Worm (Caenorhabditis elegans) whole organism, mixed stage, embryonic: Measurements from ENCODE around the gene T28A8.4.
"Not testable (repeated sequence)": the region's sequence is repeated elsewhere in the genome, so short reads cannot be mapped to it uniquely, and the experiment has no call there.

Experiments used
- M03D4.4 ChIP-seq: sonication (generic microtip); optimal IDR thresholded peaks from 2 replicates; lab custom pipeline; 2017; ENCODE audit warnings: mild to moderate bottlenecking, missing genetic modification characterization, missing compliant biosample characterization
- bed-3 ChIP-seq: fragments of 200-800 bp; sonication (Bioruptor generic); optimal IDR thresholded peaks from 3 replicates; lab custom pipeline; 2018; ENCODE audit warnings: mild to moderate bottlenecking, missing genetic modification characterization, moderate library complexity, missing compliant biosample characterization
- ceh-39 ChIP-seq: fragments of 150-350 bp; optimal IDR thresholded peaks from 2 replicates; lab custom pipeline; 2014; ENCODE audit warnings: missing biosample characterization, missing genetic modification characterization
- ceh-43 ChIP-seq: fragments of 200-800 bp; sonication (Bioruptor generic); optimal IDR thresholded peaks from 2 replicates; lab custom pipeline; 2018; ENCODE audit warnings: mild to moderate bottlenecking, missing genetic modification characterization, moderate library complexity, missing compliant biosample characterization
- ces-1 ChIP-seq: fragments of 150-350 bp; optimal IDR thresholded peaks from 2 replicates; lab custom pipeline; 2014; ENCODE audit warnings: missing biosample characterization, missing genetic modification reagents, missing genetic modification characterization
- cnd-1 ChIP-seq: fragments of 200-800 bp; sonication (Bioruptor generic); optimal IDR thresholded peaks from 2 replicates; lab custom pipeline; 2018; ENCODE audit warnings: mild to moderate bottlenecking, missing genetic modification characterization, missing compliant biosample characterization
- drap-1 ChIP-seq: fragments of 200-800 bp; sonication (Bioruptor generic); optimal IDR thresholded peaks from 3 replicates; lab custom pipeline; 2018; ENCODE audit warnings: mild to moderate bottlenecking, missing genetic modification characterization, missing compliant biosample characterization
- elt-1 ChIP-seq: sonication (generic microtip); optimal IDR thresholded peaks from 2 replicates; lab custom pipeline; 2017; ENCODE audit warnings: missing genetic modification characterization, mild to moderate bottlenecking, missing compliant biosample characterization, antibody characterized with exemption, moderate library complexity, borderline replicate concordance; ENCODE audit not compliant: insufficient read depth
- flh-1 ChIP-seq: fragments of 200-800 bp; sonication (Bioruptor generic); optimal IDR thresholded peaks from 2 replicates; lab custom pipeline; 2018; ENCODE audit warnings: mild to moderate bottlenecking, missing genetic modification characterization, moderate library complexity, missing compliant biosample characterization
- ham-2 ChIP-seq: fragments of 200-800 bp; sonication (Bioruptor generic); optimal IDR thresholded peaks from 2 replicates; lab custom pipeline; 2018; ENCODE audit warnings: mild to moderate bottlenecking, missing genetic modification characterization, missing compliant biosample characterization
- hlh-1 ChIP-seq: fragments of 150-350 bp; optimal IDR thresholded peaks from 2 replicates; lab custom pipeline; 2014; ENCODE audit warnings: missing biosample characterization, missing genetic modification reagents, missing genetic modification characterization
- lin-13 ChIP-seq: fragments of 150-350 bp; optimal IDR thresholded peaks from 2 replicates; lab custom pipeline; 2014; ENCODE audit warnings: missing biosample characterization, missing genetic modification characterization
- lsy-2 ChIP-seq: fragments of 150-350 bp; optimal IDR thresholded peaks from 2 replicates; lab custom pipeline; 2014; ENCODE audit warnings: missing biosample characterization, missing genetic modification characterization
- mab-5 ChIP-seq: fragments of 150-350 bp; optimal IDR thresholded peaks from 2 replicates; lab custom pipeline; 2014; ENCODE audit warnings: missing biosample characterization, missing genetic modification characterization
- mep-1 ChIP-seq: fragments of 150-350 bp; optimal IDR thresholded peaks from 2 replicates; lab custom pipeline; 2017; ENCODE audit warnings: missing biosample characterization, missing genetic modification reagents, missing genetic modification characterization, inconsistent platforms
- mls-2 ChIP-seq: sonication (generic microtip); optimal IDR thresholded peaks from 2 replicates; lab custom pipeline; 2016; ENCODE audit warnings: mild to moderate bottlenecking, missing genetic modification characterization, moderate library complexity, missing compliant biosample characterization
- nhr-12 ChIP-seq: fragments of 150-350 bp; optimal IDR thresholded peaks from 2 replicates; lab custom pipeline; 2014; ENCODE audit warnings: missing biosample characterization, missing genetic modification characterization
- nhr-2 ChIP-seq: fragments of 150-350 bp; optimal IDR thresholded peaks from 2 replicates; lab custom pipeline; 2014; ENCODE audit warnings: missing biosample characterization, missing genetic modification characterization
- nhr-237 ChIP-seq: fragments of 150-350 bp; optimal IDR thresholded peaks from 2 replicates; lab custom pipeline; 2014; ENCODE audit warnings: missing biosample characterization, missing genetic modification characterization
- nhr-76 ChIP-seq: sonication (generic microtip); optimal IDR thresholded peaks from 2 replicates; lab custom pipeline; 2017; ENCODE audit warnings: missing biosample characterization, missing genetic modification characterization
- pha-4 ChIP-seq: fragments of 150-350 bp; optimal IDR thresholded peaks from 2 replicates; lab custom pipeline; 2018; ENCODE audit warnings: missing biosample characterization, missing genetic modification reagents, missing genetic modification characterization
- snpc-4 ChIP-seq: fragments of 150-350 bp; optimal IDR thresholded peaks from 2 replicates; lab custom pipeline; 2014; ENCODE audit warnings: missing biosample characterization, missing genetic modification characterization
- sptf-1 ChIP-seq: sonication (generic microtip); optimal IDR thresholded peaks from 2 replicates; lab custom pipeline; 2017; ENCODE audit warnings: mild to moderate bottlenecking, missing genetic modification characterization, moderate library complexity, missing compliant biosample characterization
- tbx-8 ChIP-seq: fragments of 200-800 bp; sonication (Bioruptor generic); optimal IDR thresholded peaks from 2 replicates; lab custom pipeline; 2018; ENCODE audit warnings: mild to moderate bottlenecking, missing genetic modification characterization, moderate library complexity, missing compliant biosample characterization
- unc-120 ChIP-seq: sonication (generic microtip); optimal IDR thresholded peaks from 2 replicates; lab custom pipeline; 2017; ENCODE audit warnings: missing genetic modification characterization, missing compliant biosample characterization; ENCODE audit not compliant: poor library complexity, severe bottlenecking
- unc-39 ChIP-seq: fragments of 150-350 bp; optimal IDR thresholded peaks from 2 replicates; lab custom pipeline; 2014; ENCODE audit warnings: missing biosample characterization, missing genetic modification characterization
- unc-62 ChIP-seq: fragments of 150-350 bp; optimal IDR thresholded peaks from 2 replicates; lab custom pipeline; 2014; ENCODE audit warnings: missing biosample characterization, missing genetic modification reagents, missing genetic modification characterization
- zip-8 ChIP-seq: fragments of 150-350 bp; optimal IDR thresholded peaks from 2 replicates; lab custom pipeline; 2014; ENCODE audit warnings: missing biosample characterization, missing genetic modification characterization
- ztf-11 ChIP-seq: fragments of 150-350 bp; optimal IDR thresholded peaks from 2 replicates; lab custom pipeline; 2014; ENCODE audit warnings: missing biosample characterization, missing genetic modification characterization

The T28A8.4 gene

DNA sequence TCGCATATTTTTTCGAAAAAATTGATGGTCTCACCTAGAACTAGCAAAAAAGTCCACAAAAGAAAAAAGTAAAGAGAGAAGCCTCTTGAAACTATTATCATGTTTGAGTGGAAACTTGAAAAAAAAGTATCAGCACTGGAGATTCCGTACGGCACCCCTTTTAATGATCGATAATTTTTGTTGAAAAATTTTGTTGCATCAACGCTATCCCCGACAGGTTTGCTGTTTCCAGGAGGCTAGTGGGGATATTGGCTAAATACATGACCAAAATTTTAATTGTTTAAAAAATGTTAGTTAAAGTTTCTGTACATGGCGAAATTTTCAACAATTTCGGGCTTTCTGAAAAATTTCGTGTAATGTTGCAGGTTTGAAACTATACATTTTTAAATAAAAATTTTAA lies 7.9 kb upstream of the T28A8.4 start, which contains the start of gene T28A8.2:
Gene T28A8.2, minus strand, starts transcription at position 101 of the 400 bp plus-strand sequence.
- no peak for TF ChIP-seq bed-3 (GFP tag; lab: Kevin White, UChicago)

DNA sequence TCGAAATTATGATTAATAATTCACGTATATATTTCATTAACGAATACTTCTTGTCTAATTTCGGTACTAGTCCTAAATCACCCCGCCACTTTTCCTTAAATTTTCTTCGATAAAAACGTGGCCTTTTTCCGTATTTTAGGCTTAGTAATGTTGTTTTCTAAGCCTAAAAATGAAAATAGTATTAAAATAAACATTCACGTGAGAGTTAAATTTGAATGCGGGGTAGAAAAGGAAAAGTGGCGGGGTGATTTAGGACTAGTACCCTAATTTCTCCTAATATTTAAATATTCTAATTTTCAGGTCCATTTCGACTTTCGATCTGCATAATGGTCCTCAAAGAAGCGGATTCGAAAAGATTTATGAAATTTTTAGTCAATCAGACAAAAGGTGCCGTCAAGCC lies 4.6 kb upstream of the T28A8.4 start, which contains the start of gene T28A8.6:
Gene T28A8.6, plus strand, starts transcription at position 301 of the 400 bp plus-strand sequence.
- TF ChIP-seq ham-2 (GFP tag; lab: Kevin White, UChicago); M03D4.4 (tag; lab: Kevin White, UChicago); nhr-76: not testable (repeated sequence)
- TF ChIP-seq, all 35 proteins: peak for 0; not testable (repeated sequence) for 35

DNA sequence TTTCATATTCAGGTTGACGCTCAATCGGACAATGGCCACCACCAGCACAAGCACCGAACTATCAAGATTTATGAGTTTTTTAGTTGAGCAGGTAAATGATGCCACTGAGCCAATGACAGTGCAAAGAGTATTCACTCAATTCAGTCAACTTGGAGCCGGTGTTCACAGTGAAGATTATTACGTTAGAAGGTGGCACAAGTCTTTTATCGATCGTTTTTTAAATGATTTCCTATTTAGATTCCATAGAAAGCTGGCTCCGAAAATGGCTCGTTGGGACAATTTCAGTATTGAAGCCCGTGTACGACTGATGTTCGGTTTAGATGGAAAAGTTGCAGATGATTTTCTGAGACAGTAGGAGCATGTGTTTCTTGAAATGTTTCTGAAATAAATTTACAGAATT lies 1.9 kb upstream of the T28A8.4 start, which contains the start of gene T28A8.5:
Gene T28A8.5, plus strand, starts transcription at position 32 of the 400 bp plus-strand sequence.
- no peak for TF ChIP-seq lsy-2 (tag; lab: Kevin White, UChicago)
- TF ChIP-seq nhr-76: no peak
- no peak for TF ChIP-seq bed-3 (GFP tag; lab: Kevin White, UChicago)
- no peak for TF ChIP-seq unc-62 (GFP tag; lab: Kevin White, UChicago)
- TF ChIP-seq hlh-1: no peak

DNA sequence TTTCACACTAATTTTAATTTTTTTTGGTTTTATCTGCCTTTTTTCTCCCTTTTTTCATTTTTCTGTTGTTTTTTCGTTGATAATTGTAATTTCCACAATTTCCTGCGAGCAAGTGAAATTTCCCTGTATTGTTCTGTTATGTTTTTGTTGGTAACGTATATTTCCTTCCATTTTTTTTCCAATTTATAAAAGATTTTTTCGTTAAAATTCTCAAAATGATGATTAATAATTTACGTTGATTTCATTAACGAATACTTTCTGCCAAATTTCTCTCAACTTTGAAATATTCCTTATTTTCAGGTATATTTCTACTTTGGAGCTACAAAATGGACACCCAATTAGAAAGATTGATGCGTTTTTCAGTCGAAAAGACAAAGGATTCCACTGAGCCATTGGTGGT lies 966 bp upstream of the T28A8.4 start, which contains the start of gene T28A8.8:
Gene T28A8.8, plus strand, starts transcription at position 301 of the 400 bp plus-strand sequence.
- no peak for TF ChIP-seq M03D4.4 (tag; lab: Kevin White, UChicago)
- no peak for TF ChIP-seq flh-1 (GFP tag; lab: Kevin White, UChicago)
- TF ChIP-seq nhr-237: no peak
- no peak for TF ChIP-seq ceh-39 (tag; lab: Kevin White, UChicago)
- TF ChIP-seq lin-13 (tag; lab: Kevin White, UChicago): no peak
- TF ChIP-seq ceh-43: no peak
- TF ChIP-seq unc-120 (tag; lab: Kevin White, UChicago): no peak
- TF ChIP-seq mep-1 (tag; lab: Kevin White, UChicago): no peak

DNA sequence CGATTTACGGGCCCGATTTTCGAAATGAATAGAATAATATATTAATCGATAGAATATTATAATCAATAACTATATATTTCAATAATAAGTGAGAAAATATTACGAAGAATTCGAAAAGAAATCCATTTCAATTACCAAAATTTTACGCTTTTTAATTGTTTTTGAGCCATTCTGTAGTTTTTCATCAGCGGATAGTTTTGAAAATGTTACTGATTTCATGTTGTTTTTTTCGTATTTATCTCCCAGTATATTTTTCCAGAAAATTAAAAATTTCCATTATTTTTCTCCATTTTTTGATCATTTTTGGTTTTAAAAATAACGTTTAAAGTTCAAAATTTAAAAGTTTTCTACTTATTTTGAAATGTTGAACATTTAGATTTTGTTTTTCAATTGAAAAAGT lies 2.2 kb downstream of the T28A8.4 start, which contains the start of gene T28A8.3:
Gene T28A8.3, plus strand, starts transcription at position 301 of the 400 bp plus-strand sequence.
- TF ChIP-seq ceh-39 (tag; lab: Kevin White, UChicago) (no peak), cnd-1 (no peak), ztf-11 (tag; lab: Kevin White, UChicago) (no peak), lsy-2 (tag; lab: Kevin White, UChicago) (no peak), elt-1 (tag; lab: Kevin White, UChicago) (no peak), ham-2 (GFP tag; lab: Kevin White, UChicago) (no peak), tbx-8 (GFP tag; lab: Kevin White, UChicago) (no peak), zip-8 (tag; lab: Kevin White, UChicago) (no peak), snpc-4 (tag; lab: Kevin White, UChicago) (no peak), nhr-237 (no peak), sptf-1 (tag; lab: Kevin White, UChicago) (no peak), mls-2 (tag; lab: Kevin White, UChicago) (no peak), bed-3 (GFP tag; lab: Kevin White, UChicago) (no peak), mab-5 (tag; lab: Kevin White, UChicago) (no peak), nhr-12 (no peak), mep-1 (tag; lab: Kevin White, UChicago) (no peak), ces-1 (GFP tag; lab: Kevin White, UChicago) (no peak), unc-120 (tag; lab: Kevin White, UChicago) (no peak), flh-1 (GFP tag; lab: Kevin White, UChicago) (no peak)

DNA sequence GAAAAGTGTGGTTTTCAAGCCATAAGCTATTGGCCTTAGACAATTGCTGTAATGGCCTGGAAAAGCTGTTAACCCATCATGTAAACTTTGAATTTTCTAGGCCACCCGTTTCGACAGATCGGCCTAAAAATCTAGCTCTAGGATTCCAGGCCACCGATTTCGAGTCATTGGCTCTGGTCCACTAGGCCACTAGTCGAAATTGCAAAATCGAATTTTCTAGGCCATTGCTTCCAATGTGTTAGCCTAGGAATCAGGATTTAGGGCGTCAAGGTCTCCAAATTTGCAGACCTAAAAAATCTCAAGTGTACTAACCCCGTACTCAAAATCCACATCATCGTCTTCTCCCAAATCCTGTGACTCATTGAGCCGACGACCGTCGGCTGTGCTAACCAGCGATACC lies 7.3 kb downstream of the T28A8.4 start:
- TF ChIP-seq nhr-237 (no peak), unc-120 (tag; lab: Kevin White, UChicago) (no peak), unc-39 (tag; lab: Kevin White, UChicago) (no peak), mep-1 (tag; lab: Kevin White, UChicago) (no peak), M03D4.4 (tag; lab: Kevin White, UChicago) (no peak), ztf-11 (tag; lab: Kevin White, UChicago) (no peak), drap-1 (GFP tag; lab: Kevin White, UChicago) (no peak), nhr-2 (tag; lab: Kevin White, UChicago) (no peak), hlh-1 (no peak), ces-1 (GFP tag; lab: Kevin White, UChicago) (no peak), sptf-1 (tag; lab: Kevin White, UChicago) (no peak), zip-8 (tag; lab: Kevin White, UChicago) (no peak), nhr-12 (no peak), ham-2 (GFP tag; lab: Kevin White, UChicago) (no peak), pha-4 (tag; lab: Kevin White, UChicago) (no peak), ceh-39 (tag; lab: Kevin White, UChicago) (no peak), bed-3 (GFP tag; lab: Kevin White, UChicago) (no peak), nhr-76 (no peak), ceh-43 (no peak)
